Fruit fly (Drosophila melanogaster): ENCODE results near the gene CG14414.
A peak's percentile ranks its signal among the peaks of the same experiment; 100 is the strongest.

DNA sequence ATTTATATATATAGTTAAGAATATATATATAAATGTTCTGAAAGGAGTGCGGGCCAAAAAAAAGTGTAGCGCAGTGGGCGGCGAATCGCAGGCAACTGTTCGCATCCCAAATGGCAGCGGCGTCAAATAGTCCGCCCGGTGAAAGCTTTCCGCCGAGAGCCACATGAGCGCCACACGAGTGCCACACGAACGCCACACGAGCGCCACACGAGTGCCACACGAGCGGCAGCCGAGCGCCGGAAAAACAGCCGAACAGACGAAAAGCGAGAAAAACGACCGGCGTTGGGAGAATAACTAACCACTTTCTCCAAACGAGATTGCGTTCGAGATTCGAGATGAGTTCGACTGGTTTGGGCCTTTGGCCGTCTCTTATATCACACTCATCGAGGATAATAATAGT is 11.1 kb downstream of the CG14414 start:
- TF ChIP-seq crc (GFP tag; optimal IDR thresholded peaks at IDR 0.05): no peak
- no peak for TF ChIP-seq CG2116 (GFP tag; optimal IDR thresholded peaks at IDR 0.05)
- no peak for TF ChIP-seq CkIIα-i1 (GFP tag; IDR thresholded peaks at IDR 0.05)
- TF ChIP-seq NC2α (GFP tag; optimal IDR thresholded peaks at IDR 0.05): no peak
- no peak for TF ChIP-seq gsb-n (tag; optimal IDR thresholded peaks at IDR 0.05)
- 0 out of 3 replicates have a peak, but pooled peaks have one; percentile 36 for TF ChIP-seq ci (GFP tag; IDR thresholded peaks at IDR 0.05)
- peak; percentile 89 for TF ChIP-seq CG13894 (tag; optimal IDR thresholded peaks at IDR 0.05)
- TF ChIP-seq B-H1 (GFP tag; IDR thresholded peaks at IDR 0.05): no peak
- no peak for TF ChIP-seq rib (GFP tag; IDR thresholded peaks at IDR 0.05)
- no peak for TF ChIP-seq gsb (GFP tag; IDR thresholded peaks at IDR 0.05)
- no peak for TF ChIP-seq HHEX (GFP tag; optimal IDR thresholded peaks at IDR 0.05)
- TF ChIP-seq Dip3 (GFP tag; optimal IDR thresholded peaks at IDR 0.05): no peak
- TF ChIP-seq Hr78 (GFP tag; optimal IDR thresholded peaks at IDR 0.05): no peak

All from whole organism, embryonic.